Worm (Caenorhabditis elegans): ENCODE data around the gene F29B9.11.

Gene F29B9.11

ce11 chrIV:4647385-4647784, 12.6 kb downstream of the F29B9.11 start, which contains the start of gene F29B9.8:
Gene F29B9.8 (plus strand): TSS chrIV:4647685.
- no peak for TF ChIP-seq ceh-90 (tag; optimal IDR thresholded peaks at IDR 0.05)
- no peak for TF ChIP-seq tlp-1 (tag; optimal IDR thresholded peaks at IDR 0.05)
- TF ChIP-seq efl-1 (optimal IDR thresholded peaks at IDR 0.05), result no peak
- TF ChIP-seq efl-1 (GFP tag; optimal IDR thresholded peaks at IDR 0.05 in 1 of 2), result peak in 1 of 2 experiments; percentile 29
- no peak for TF ChIP-seq unc-30 (tag; optimal IDR thresholded peaks at IDR 0.05)
- TF ChIP-seq nhr-71 (tag; optimal IDR thresholded peaks at IDR 0.05), result no peak
- TF ChIP-seq nhr-84 (tag; optimal IDR thresholded peaks at IDR 0.05), result no peak
- TF ChIP-seq ceh-82 (tag; optimal IDR thresholded peaks at IDR 0.05), result no peak
- no peak for TF ChIP-seq hlh-17 (GFP tag; optimal IDR thresholded peaks at IDR 0.05; ENCODE audit: borderline replicate concordance)

DNA sequence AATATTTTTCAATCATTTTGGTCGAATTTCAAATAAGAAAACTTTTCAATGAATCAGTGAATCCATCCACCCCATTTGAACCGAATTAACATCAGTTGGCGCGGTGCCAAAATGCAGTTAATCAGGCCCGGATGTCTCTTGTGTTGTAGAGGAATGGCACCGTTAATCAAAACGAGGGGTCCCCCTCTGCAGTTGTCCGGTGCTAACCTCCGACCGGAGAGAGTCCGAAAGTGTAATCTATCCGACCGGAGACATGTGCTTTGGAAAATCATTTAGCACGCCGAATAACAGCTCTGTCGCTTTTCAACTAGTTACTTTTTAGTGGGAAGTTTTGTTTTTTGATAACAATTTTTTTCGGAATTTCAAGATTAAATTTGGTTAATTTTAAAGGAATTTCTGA, 14.8 kb downstream of the F29B9.11 start:
- no peak for TF ChIP-seq nhr-90 (tag; optimal IDR thresholded peaks at IDR 0.05; ENCODE audit: poor library complexity)
- no peak for TF ChIP-seq skn-1 (tag; optimal IDR thresholded peaks at IDR 0.05)
- TF ChIP-seq hpl-2 (GFP tag; optimal IDR thresholded peaks at IDR 0.05), result no peak
- no peak for TF ChIP-seq ama-1 (optimal IDR thresholded peaks at IDR 0.05)
- no peak for TF ChIP-seq ceh-88 (GFP tag; IDR thresholded peaks at IDR 0.05)
- TF ChIP-seq efl-3 (GFP tag; optimal IDR thresholded peaks at IDR 0.05), result no peak
- peak; percentile 15 for TF ChIP-seq unc-130 (tag; optimal IDR thresholded peaks at IDR 0.05)
- no peak for TF ChIP-seq lir-3 (tag; optimal IDR thresholded peaks at IDR 0.05; ENCODE audit: poor library complexity)
- TF ChIP-seq lsy-2 (tag; optimal IDR thresholded peaks at IDR 0.05), result no peak
- TF ChIP-seq fos-1 (tag; optimal IDR thresholded peaks at IDR 0.05), result no peak
- TF ChIP-seq C16A3.4 (tag; optimal IDR thresholded peaks at IDR 0.05), result no peak
- peak; percentile 88 for TF ChIP-seq dsc-1 (tag; optimal IDR thresholded peaks at IDR 0.05)
- no peak for TF ChIP-seq ztf-11 (tag; optimal IDR thresholded peaks at IDR 0.05)
- TF ChIP-seq mef-2 (tag; optimal IDR thresholded peaks at IDR 0.05), result no peak
- TF ChIP-seq mdl-1 (tag; optimal IDR thresholded peaks at IDR 0.05), result no peak
- no peak for TF ChIP-seq F16B12.6 (tag; optimal IDR thresholded peaks at IDR 0.05)
- TF ChIP-seq rnt-1 (tag; optimal IDR thresholded peaks at IDR 0.05), result peak; percentile 34
- no peak for TF ChIP-seq tbx-2 (tag; optimal IDR thresholded peaks at IDR 0.05)
- TF ChIP-seq C04F5.9 (tag; optimal IDR thresholded peaks at IDR 0.05), result no peak
- peak; percentile 35 for TF ChIP-seq lin-14 (GFP tag; optimal IDR thresholded peaks at IDR 0.05)
- no peak for TF ChIP-seq tlp-1 (tag; optimal IDR thresholded peaks at IDR 0.05)
- TF ChIP-seq hlh-4 (tag; optimal IDR thresholded peaks at IDR 0.05), result no peak
- TF ChIP-seq nhr-76 (tag; optimal IDR thresholded peaks at IDR 0.05), result no peak
- no peak for TF ChIP-seq lin-15B (tag; optimal IDR thresholded peaks at IDR 0.05)
- TF ChIP-seq aly-2 (tag; optimal IDR thresholded peaks at IDR 0.05), result no peak
- TF ChIP-seq elt-3 (tag; optimal IDR thresholded peaks at IDR 0.05), result no peak
- TF ChIP-seq ztf-4 (tag; optimal IDR thresholded peaks at IDR 0.05), result no peak
- no peak for TF ChIP-seq nhr-84 (tag; optimal IDR thresholded peaks at IDR 0.05)
- no peak for TF ChIP-seq egl-13 (tag; optimal IDR thresholded peaks at IDR 0.05)
- no peak for TF ChIP-seq nhr-11 (tag; optimal IDR thresholded peaks at IDR 0.05)
- no peak for TF ChIP-seq egl-27 (tag; optimal IDR thresholded peaks at IDR 0.05)
- no peak for TF ChIP-seq efl-1 (optimal IDR thresholded peaks at IDR 0.05)
- TF ChIP-seq efl-1 (GFP tag; optimal IDR thresholded peaks at IDR 0.05 in 1 of 2), result peak in 1 of 2 experiments; percentile 51
- TF ChIP-seq fkh-10 (GFP tag; optimal IDR thresholded peaks at IDR 0.05), result no peak
- no peak for TF ChIP-seq nhr-85 (tag)
- TF ChIP-seq grh-1 (GFP tag; IDR thresholded peaks at IDR 0.05), result no peak
- TF ChIP-seq zip-4 (GFP tag; optimal IDR thresholded peaks at IDR 0.05), result no peak
- TF ChIP-seq blmp-1 (tag; optimal IDR thresholded peaks at IDR 0.05), result no peak
- TF ChIP-seq fkh-4 (tag; optimal IDR thresholded peaks at IDR 0.05; ENCODE audit: borderline replicate concordance), result no peak
- no peak for TF ChIP-seq mab-9 (GFP tag; IDR thresholded peaks at IDR 0.05)
- TF ChIP-seq jun-1 (tag; optimal IDR thresholded peaks at IDR 0.05), result no peak
- TF ChIP-seq elt-2 (tag; optimal IDR thresholded peaks at IDR 0.05), result no peak
- TF ChIP-seq ceh-63 (GFP tag; optimal IDR thresholded peaks at IDR 0.05), result no peak
- TF ChIP-seq pqm-1 (tag; optimal IDR thresholded peaks at IDR 0.05), result no peak
- TF ChIP-seq hlh-17 (GFP tag; optimal IDR thresholded peaks at IDR 0.05; ENCODE audit: borderline replicate concordance), result no peak
- TF ChIP-seq nhr-28 (tag; optimal IDR thresholded peaks at IDR 0.05), result no peak
- TF ChIP-seq lin-35 (GFP tag; optimal IDR thresholded peaks at IDR 0.05), result no peak
- no peak for TF ChIP-seq isw-1 (GFP tag; IDR thresholded peaks at IDR 0.05)

Measured in whole organism, L1 larva.